Fruit fly (Drosophila melanogaster) whole organism, embryonic: Measurements from ENCODE around the gene Bsg.

ENCODE experiments used
- Blimp-1 ChIP-seq: fragments of 200-800 bp; sonication (Bioruptor generic); optimal IDR thresholded peaks from 3 replicates; lab custom pipeline; 2018; ENCODE audit warnings: missing biosample characterization, missing genetic modification characterization, mild to moderate bottlenecking, moderate library complexity, missing genetic modification reagents
- Bteb2 ChIP-seq: fragments of 200-800 bp; sonication (Bioruptor generic); optimal IDR thresholded peaks from 2 replicates; lab custom pipeline; 2016; ENCODE audit warnings: missing biosample characterization, missing genetic modification characterization
- CG10979 ChIP-seq: fragments of 200-800 bp; sonication (Bioruptor generic); optimal IDR thresholded peaks from 2 replicates; lab custom pipeline; 2018; ENCODE audit warnings: missing biosample characterization, mild to moderate bottlenecking, missing genetic modification characterization, moderate library complexity
- CG11247 ChIP-seq: fragments of 200-800 bp; sonication (Bioruptor generic); IDR thresholded peaks from 2 replicates; pipeline ENCODE4 v1.3.6; 2022; ENCODE audit warnings: missing biosample characterization, missing genetic modification characterization
- CG11398 ChIP-seq: fragments of 200-800 bp; sonication (Bioruptor generic); optimal IDR thresholded peaks from 2 replicates; lab custom pipeline; 2016; ENCODE audit warnings: missing biosample characterization, missing genetic modification characterization
- CG12744 ChIP-seq: fragments of 200-800 bp; sonication (Bioruptor generic); optimal IDR thresholded peaks from 2 replicates; lab custom pipeline; 2016; ENCODE audit warnings: missing biosample characterization, missing genetic modification characterization
- CG14050 ChIP-seq: fragments of 200-800 bp; sonication (Bioruptor generic); IDR thresholded peaks from 3 replicates; pipeline ENCODE4 v1.3.6; 2022; ENCODE audit warnings: missing biosample characterization, missing genetic modification characterization
- CG16779 ChIP-seq: fragments of 200-800 bp; sonication (Bioruptor generic); IDR thresholded peaks from 2 replicates; pipeline ENCODE4 v1.3.6; 2022; ENCODE audit warnings: missing biosample characterization, missing genetic modification characterization
- CG17186 ChIP-seq: fragments of 200-800 bp; sonication (Bioruptor generic); optimal IDR thresholded peaks from 3 replicates; lab custom pipeline; 2017; ENCODE audit warnings: missing biosample characterization, missing genetic modification reagents, missing genetic modification characterization
- CG17802 ChIP-seq: fragments of 200-800 bp; sonication (Bioruptor generic); optimal IDR thresholded peaks from 2 replicates; lab custom pipeline; 2018; ENCODE audit warnings: missing biosample characterization, mild to moderate bottlenecking, missing genetic modification characterization, moderate library complexity
- CG18476 ChIP-seq: fragments of 200-800 bp; sonication (Bioruptor generic); optimal IDR thresholded peaks from 2 replicates; lab custom pipeline; 2016; ENCODE audit warnings: missing biosample characterization, mild to moderate bottlenecking, missing genetic modification characterization
- CG30020 ChIP-seq: fragments of 200-800 bp; optimal IDR thresholded peaks from 2 replicates; lab custom pipeline; 2019; ENCODE audit warnings: missing biosample characterization, mild to moderate bottlenecking, missing genetic modification characterization, moderate library complexity
- CG31388 ChIP-seq: fragments of 200-800 bp; sonication (Bioruptor generic); optimal IDR thresholded peaks from 2 replicates; lab custom pipeline; 2016; ENCODE audit warnings: missing biosample characterization, missing genetic modification characterization
- CG32772 ChIP-seq: fragments of 200-800 bp; sonication (Bioruptor generic); IDR thresholded peaks from 2 replicates; pipeline ENCODE4 v1.3.6; 2022; ENCODE audit warnings: missing biosample characterization, missing genetic modification characterization
- CG33213 ChIP-seq: fragments of 200-800 bp; sonication (Bioruptor generic); optimal IDR thresholded peaks from 3 replicates; lab custom pipeline; 2016; ENCODE audit warnings: missing biosample characterization, missing genetic modification characterization
- CG3995 ChIP-seq: fragments of 200-800 bp; sonication (Bioruptor generic); optimal IDR thresholded peaks from 3 replicates; lab custom pipeline; 2016; ENCODE audit warnings: missing biosample characterization, missing genetic modification characterization
- CG6689 ChIP-seq: fragments of 200-800 bp; sonication (Bioruptor generic); IDR thresholded peaks from 2 replicates; pipeline ENCODE4 v1.3.6; 2022; ENCODE audit warnings: missing biosample characterization, missing genetic modification characterization
- CG6813 ChIP-seq: fragments of 200-800 bp; sonication (Bioruptor generic); optimal IDR thresholded peaks from 2 replicates; lab custom pipeline; 2017; ENCODE audit warnings: missing biosample characterization, missing genetic modification characterization, mild to moderate bottlenecking, moderate library complexity, missing genetic modification reagents
- CG6854 ChIP-seq: fragments of 200-800 bp; sonication (Bioruptor generic); optimal IDR thresholded peaks from 3 replicates; lab custom pipeline; 2017; ENCODE audit warnings: missing biosample characterization, mild to moderate bottlenecking, missing genetic modification characterization
- CG7556 ChIP-seq: fragments of 200-800 bp; sonication (Bioruptor generic); optimal IDR thresholded peaks from 2 replicates; lab custom pipeline; 2017; ENCODE audit warnings: missing biosample characterization, mild to moderate bottlenecking, missing genetic modification characterization
- CG8359 ChIP-seq: fragments of 200-800 bp; sonication (Bioruptor generic); optimal IDR thresholded peaks from 2 replicates; lab custom pipeline; 2017; ENCODE audit warnings: missing biosample characterization, mild to moderate bottlenecking, missing genetic modification characterization, borderline replicate concordance
- HHEX ChIP-seq: fragments of 200-800 bp; sonication (Bioruptor generic); optimal IDR thresholded peaks from 3 replicates; lab custom pipeline; 2017; ENCODE audit warnings: missing biosample characterization, mild to moderate bottlenecking, missing genetic modification characterization, missing genetic modification reagents
- HLH54F ChIP-seq: fragments of 200-800 bp; sonication (Bioruptor generic); optimal IDR thresholded peaks from 3 replicates; lab custom pipeline; 2016; ENCODE audit warnings: missing biosample characterization, missing genetic modification characterization
- HmgZ ChIP-seq: fragments of 200-800 bp; sonication (Bioruptor generic); optimal IDR thresholded peaks from 2 replicates; lab custom pipeline; 2018; ENCODE audit warnings: missing biosample characterization, mild to moderate bottlenecking, missing genetic modification characterization
- Hr39 ChIP-seq: fragments of >200 bp; optimal IDR thresholded peaks from 2 replicates; lab custom pipeline; 2017
- MESR4 ChIP-seq: fragments of 200-800 bp; sonication (Bioruptor generic); optimal IDR thresholded peaks from 2 replicates; lab custom pipeline; 2018; ENCODE audit warnings: missing biosample characterization, mild to moderate bottlenecking, missing genetic modification characterization, moderate library complexity
- Meics ChIP-seq: fragments of 200-800 bp; sonication (Bioruptor generic); optimal IDR thresholded peaks from 2 replicates; lab custom pipeline; 2017; ENCODE audit warnings: missing biosample characterization, mild to moderate bottlenecking, missing genetic modification characterization
- NC2α ChIP-seq: fragments of 200-800 bp; sonication (Bioruptor generic); optimal IDR thresholded peaks from 2 replicates; lab custom pipeline; 2016; ENCODE audit warnings: missing biosample characterization, missing genetic modification characterization
- Nf-YC ChIP-seq: fragments of 200-800 bp; optimal IDR thresholded peaks from 3 replicates; lab custom pipeline; 2019; ENCODE audit warnings: missing biosample characterization, mild to moderate bottlenecking, missing genetic modification characterization, moderate library complexity
- Oaz ChIP-seq: fragments of 200-800 bp; sonication (Bioruptor generic); IDR thresholded peaks from 2 replicates; pipeline ENCODE4 v1.3.6; 2022; ENCODE audit warnings: missing biosample characterization, missing genetic modification characterization
- Sin3A ChIP-seq: fragments of >200 bp; optimal IDR thresholded peaks from 2 replicates; lab custom pipeline; 2018
- Sry-δ ChIP-seq: fragments of 200-800 bp; sonication (Bioruptor generic); optimal IDR thresholded peaks from 2 replicates; lab custom pipeline; 2016; ENCODE audit warnings: missing biosample characterization, missing genetic modification characterization
- Vsx1 ChIP-seq: fragments of 200-800 bp; sonication (Bioruptor generic); optimal IDR thresholded peaks from 2 replicates; lab custom pipeline; 2017; ENCODE audit warnings: missing biosample characterization, mild to moderate bottlenecking, missing genetic modification characterization, missing genetic modification reagents
- amos ChIP-seq: fragments of 200-800 bp; sonication (Bioruptor generic); IDR thresholded peaks from 2 replicates; pipeline ENCODE4 v1.3.6; 2022; ENCODE audit warnings: missing biosample characterization, missing genetic modification characterization; ENCODE audit not compliant: partially characterized antibody
- ase ChIP-seq: fragments of 200-800 bp; sonication (Bioruptor generic); IDR thresholded peaks from 3 replicates; pipeline ENCODE4 v1.3.6; 2022; ENCODE audit warnings: missing biosample characterization, missing genetic modification characterization
- ash1 ChIP-seq: fragments of 200-800 bp; sonication (Bioruptor generic); optimal IDR thresholded peaks from 2 replicates; lab custom pipeline; 2018; ENCODE audit warnings: missing biosample characterization, mild to moderate bottlenecking, missing genetic modification characterization
- cwo ChIP-seq: fragments of 200-800 bp; sonication (Bioruptor generic); optimal IDR thresholded peaks from 3 replicates; lab custom pipeline; 2017; ENCODE audit warnings: missing biosample characterization, missing genetic modification characterization, mild to moderate bottlenecking, moderate library complexity, missing genetic modification reagents
- dati ChIP-seq: fragments of 200-800 bp; sonication (Bioruptor generic); IDR thresholded peaks from 2 replicates; pipeline ENCODE4 v1.3.6; 2022; ENCODE audit warnings: missing biosample characterization, missing genetic modification characterization
- gro ChIP-seq: fragments of 200-800 bp; sonication (Bioruptor generic); optimal IDR thresholded peaks from 2 replicates; lab custom pipeline; 2016; ENCODE audit warnings: missing biosample characterization, missing genetic modification characterization
- ham ChIP-seq: fragments of 200-800 bp; sonication (Bioruptor generic); IDR thresholded peaks from 2 replicates; pipeline ENCODE4 v1.3.6; 2022; ENCODE audit warnings: missing biosample characterization, missing genetic modification characterization
- lab ChIP-seq: fragments of 200-800 bp; sonication (Bioruptor generic); optimal IDR thresholded peaks from 3 replicates; lab custom pipeline; 2017; ENCODE audit warnings: missing biosample characterization, missing genetic modification characterization, mild to moderate bottlenecking, moderate library complexity, missing genetic modification reagents
- lmd ChIP-seq: fragments of 200-800 bp; sonication (Bioruptor generic); IDR thresholded peaks from 2 replicates; pipeline ENCODE4 v1.3.6; 2022; ENCODE audit warnings: missing biosample characterization, missing genetic modification characterization
- lov ChIP-seq, 2 experiments: fragments of 200-800 bp in 1 of 2; fragments of >200 bp in 1 of 2; sonication (Bioruptor generic) in 1 of 2; IDR thresholded peaks in 1 of 2; optimal IDR thresholded peaks in 1 of 2; 2 replicates in 1 of 2; 3 replicates in 1 of 2; pipeline versions ENCODE4 v1.3.6 to Lab custom; 2017 to 2022; ENCODE audit warnings: missing biosample characterization in 1 of 2, missing genetic modification characterization in 1 of 2
- phol ChIP-seq: fragments of 200-800 bp; sonication (Bioruptor generic); optimal IDR thresholded peaks from 3 replicates; lab custom pipeline; 2018; ENCODE audit warnings: missing biosample characterization, mild to moderate bottlenecking, missing genetic modification characterization, moderate library complexity
- prd ChIP-seq, 3 experiments: fragments of >200 bp in 2 of 3; fragments of 200-800 bp in 1 of 3; sonication (Bioruptor generic) in 1 of 3; optimal IDR thresholded peaks in 2 of 3; IDR thresholded peaks in 1 of 3; 2 replicates in 2 of 3; 3 replicates in 1 of 3; pipeline versions ENCODE4 v1.3.6 to Lab custom; 2017 to 2022; ENCODE audit warnings: missing biosample characterization in 1 of 3, missing genetic modification characterization in 1 of 3
- tna ChIP-seq: fragments of 200-800 bp; sonication (Bioruptor generic); IDR thresholded peaks from 2 replicates; pipeline ENCODE4 v1.3.6; 2022; ENCODE audit warnings: missing biosample characterization, missing genetic modification characterization; ENCODE audit not compliant: partially characterized antibody
- vnd ChIP-seq: fragments of 200-800 bp; sonication (Bioruptor generic); IDR thresholded peaks from 3 replicates; pipeline ENCODE4 v1.3.6; 2022; ENCODE audit warnings: missing biosample characterization, missing genetic modification characterization; ENCODE audit not compliant: partially characterized antibody
- wor ChIP-seq: fragments of 200-800 bp; sonication (Bioruptor generic); IDR thresholded peaks from 2 replicates; pipeline ENCODE4 v1.3.6; 2022; ENCODE audit warnings: missing biosample characterization, missing genetic modification characterization

The Bsg gene

DNA sequence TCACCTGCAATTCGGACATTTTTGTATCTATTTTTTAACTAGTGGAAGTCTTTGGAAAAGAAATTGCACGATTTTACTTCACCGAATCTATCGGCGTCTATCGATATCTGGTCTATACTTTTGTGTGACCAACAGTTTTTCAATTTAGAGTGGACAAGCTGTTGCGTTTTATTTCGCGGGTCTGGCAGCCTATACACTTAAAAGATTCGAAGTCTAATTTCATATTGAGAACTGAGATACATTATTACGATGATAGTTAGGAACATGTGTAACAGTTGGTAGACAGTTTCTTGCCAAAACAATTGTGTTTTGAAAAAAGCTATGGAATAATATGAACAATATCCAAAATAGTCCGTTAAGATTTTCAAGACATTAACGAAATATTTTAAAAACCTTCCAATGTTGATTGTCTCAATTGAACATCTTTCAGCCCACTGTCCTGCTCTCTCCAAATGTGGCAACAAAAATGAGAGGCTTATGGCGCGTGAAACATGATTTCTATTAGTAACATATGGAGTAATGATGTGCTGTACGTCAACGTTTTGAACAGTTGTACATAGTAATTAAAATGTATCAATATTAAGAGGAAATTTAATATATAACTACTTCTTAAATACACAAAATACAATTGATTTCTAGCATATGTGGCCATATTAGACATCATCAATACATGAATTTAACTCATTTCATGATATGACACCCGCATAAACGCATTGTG lies 79.2 kb downstream of the Bsg start, which contains the start of gene Acbp1 (continued):
- TF ChIP-seq CG6689 (GFP tag; lab: Robert Waterston, UW) (peak; percentile 88), CG12744 (GFP tag; lab: Kevin White, UChicago) (peak; percentile 94), ham (peak; percentile 50; the same call in 1 of the 2 replicates), Bteb2 (GFP tag; lab: Kevin White, UChicago) (peak; percentile 92), CG6813 (GFP tag; lab: Kevin White, UChicago) (peak; percentile 99), lov (optimal IDR thresholded peaks at IDR 0.05; lab: Kevin White, UChicago) (no peak), lov (GFP tag; IDR thresholded peaks at IDR 0.05; lab: Robert Waterston, UW) (peak; percentile 76), CG11398 (peak; percentile 89), Hr39 (lab: Kevin White, UChicago) (no peak), Meics (GFP tag; lab: Kevin White, UChicago) (peak; percentile 97), CG7556 (peak; percentile 98), Sry-δ (GFP tag; lab: Kevin White, UChicago) (peak; percentile 89), NC2α (GFP tag; lab: Kevin White, UChicago) (peak; percentile 87), tna (GFP tag; lab: Robert Waterston, UW) (peak; percentile 59; the same call in 1 of the 2 replicates), CG17186 (GFP tag; lab: Kevin White, UChicago) (peak; percentile 58), wor (peak; percentile 68), HmgZ (tag; lab: Kevin White, UChicago) (peak; percentile 97), CG11247 (GFP tag; lab: Robert Waterston, UW) (peak; percentile 89), amos (GFP tag; lab: Robert Waterston, UW) (peak; percentile 81), lmd (GFP tag; lab: Robert Waterston, UW) (peak; percentile 93), CG8359 (GFP tag; lab: Kevin White, UChicago) (peak; percentile 89), ase (GFP tag; lab: Robert Waterston, UW) (peak; percentile 90), Vsx1 (peak; percentile 96), HHEX (GFP tag; lab: Kevin White, UChicago) (peak; percentile 98), gro (peak; percentile 94), CG17802 (tag; lab: Kevin White, UChicago) (peak; percentile 75), lab (GFP tag; lab: Kevin White, UChicago) (peak; percentile 99), CG6854 (peak; percentile 99), cwo (peak; percentile 97), prd (optimal IDR thresholded peaks at IDR 0.05; lab: Kevin White, UChicago) (no peak), prd (GFP tag; IDR thresholded peaks at IDR 0.05; lab: Robert Waterston, UW) (peak; percentile 92), CG3995 (GFP tag; lab: Kevin White, UChicago) (peak; percentile 61), HLH54F (peak; percentile 95), CG16779 (GFP tag; lab: Robert Waterston, UW) (peak; percentile 82), CG31388 (peak; percentile 73), dati (GFP tag; lab: Robert Waterston, UW) (peak; percentile 60), Sin3A (lab: Kevin White, UChicago) (peak; percentile 56), CG33213 (GFP tag; lab: Kevin White, UChicago) (peak; percentile 95), CG10979 (peak; percentile 99), CG14050 (GFP tag; lab: Robert Waterston, UW) (peak; percentile 87), CG18476 (GFP tag; lab: Kevin White, UChicago) (peak; percentile 94), Blimp-1 (GFP tag; lab: Kevin White, UChicago) (peak; percentile 96), phol (tag; lab: Kevin White, UChicago) (peak; percentile 96), Oaz (GFP tag; lab: Robert Waterston, UW) (peak; percentile 76), CG30020 (peak; percentile 90), MESR4 (GFP tag; lab: Kevin White, UChicago) (peak; percentile 58), vnd (GFP tag; lab: Robert Waterston, UW) (peak; percentile 60), CG32772 (GFP tag; lab: Robert Waterston, UW) (peak; percentile 90), Nf-YC (tag; lab: Kevin White, UChicago) (peak; percentile 93), ash1 (peak; percentile 40)
